Worm (Caenorhabditis elegans) whole organism, L3 larva: ENCODE data around the gene alh-3.

Experiments
- fos-1 ChIP-seq: fragments of 150-350 bp; optimal IDR thresholded peaks from 2 replicates; lab custom pipeline; 2014; ENCODE audit warnings: missing biosample characterization, missing genetic modification characterization
- nhr-67 ChIP-seq: fragments of 150-350 bp; optimal IDR thresholded peaks from 2 replicates; lab custom pipeline; 2014; ENCODE audit warnings: missing biosample characterization, missing genetic modification characterization
- snpc-4 ChIP-seq: fragments of 150-350 bp; optimal IDR thresholded peaks from 2 replicates; lab custom pipeline; 2014; ENCODE audit warnings: missing biosample characterization, missing genetic modification characterization

ce11 chrIV:11009928-11010327 lies 12.5 kb upstream of the alh-3 start:
- TF ChIP-seq nhr-67 (tag; lab: Kevin White, UChicago), result no peak
- TF ChIP-seq fos-1 (tag; lab: Kevin White, UChicago), result no peak
- no peak for TF ChIP-seq snpc-4 (tag; lab: Kevin White, UChicago)
